Fruit fly (Drosophila melanogaster) whole organism, embryonic: ENCODE results near the gene CG31231.

Experiments
- Abd-B ChIP-seq: fragments of 200-800 bp; sonication (Bioruptor generic); optimal IDR thresholded peaks from 2 replicates; lab custom pipeline; 2018; ENCODE audit warnings: missing biosample characterization, mild to moderate bottlenecking, missing genetic modification characterization, moderate library complexity
- Bdp1 ChIP-seq: fragments of 200-800 bp; sonication (Bioruptor generic); optimal IDR thresholded peaks from 3 replicates; lab custom pipeline; 2016; ENCODE audit warnings: missing biosample characterization, missing genetic modification characterization
- Bteb2 ChIP-seq: fragments of 200-800 bp; sonication (Bioruptor generic); optimal IDR thresholded peaks from 2 replicates; lab custom pipeline; 2016; ENCODE audit warnings: missing biosample characterization, missing genetic modification characterization
- CG10209 ChIP-seq: fragments of 200-800 bp; sonication (Bioruptor generic); optimal IDR thresholded peaks from 3 replicates; lab custom pipeline; 2017; ENCODE audit warnings: missing biosample characterization, mild to moderate bottlenecking, missing genetic modification characterization, missing genetic modification reagents
- CG11504 ChIP-seq: fragments of 200-800 bp; sonication (Bioruptor generic); optimal IDR thresholded peaks from 3 replicates; lab custom pipeline; 2019; ENCODE audit warnings: missing biosample characterization, mild to moderate bottlenecking, missing genetic modification characterization, moderate library complexity
- CG13296 ChIP-seq: fragments of 200-800 bp; sonication (Bioruptor generic); optimal IDR thresholded peaks from 3 replicates; lab custom pipeline; 2018; ENCODE audit warnings: missing biosample characterization, mild to moderate bottlenecking, missing genetic modification characterization
- CG15696 ChIP-seq: fragments of 200-800 bp; sonication (Bioruptor generic); optimal IDR thresholded peaks from 2 replicates; lab custom pipeline; 2019; ENCODE audit warnings: missing biosample characterization, mild to moderate bottlenecking, missing genetic modification characterization, moderate library complexity
- CG16813 ChIP-seq: fragments of 200-800 bp; sonication (Bioruptor generic); IDR thresholded peaks from 3 replicates; pipeline ENCODE4 v1.3.6; 2022; ENCODE audit warnings: missing biosample characterization, missing genetic modification characterization; ENCODE audit not compliant: partially characterized antibody
- CG17385 ChIP-seq: fragments of 200-800 bp; sonication (Bioruptor generic); optimal IDR thresholded peaks from 3 replicates; lab custom pipeline; 2018; ENCODE audit warnings: missing biosample characterization, mild to moderate bottlenecking, missing genetic modification characterization
- CG17568 ChIP-seq: fragments of 200-800 bp; sonication (Bioruptor generic); optimal IDR thresholded peaks from 2 replicates; lab custom pipeline; 2018; ENCODE audit warnings: missing biosample characterization, mild to moderate bottlenecking, missing genetic modification characterization, moderate library complexity
- CG2120 ChIP-seq: fragments of 200-800 bp; sonication (Bioruptor generic); optimal IDR thresholded peaks from 3 replicates; lab custom pipeline; 2016; ENCODE audit warnings: missing biosample characterization, missing genetic modification characterization
- CG30403 ChIP-seq: fragments of 200-800 bp; sonication (Bioruptor generic); optimal IDR thresholded peaks from 3 replicates; lab custom pipeline; 2016; ENCODE audit warnings: missing biosample characterization, missing genetic modification characterization
- CG6689 ChIP-seq: fragments of 200-800 bp; sonication (Bioruptor generic); IDR thresholded peaks from 2 replicates; pipeline ENCODE4 v1.3.6; 2022; ENCODE audit warnings: missing biosample characterization, missing genetic modification characterization
- CG7372 ChIP-seq: fragments of 200-800 bp; sonication (Bioruptor generic); IDR thresholded peaks from 2 replicates; pipeline ENCODE4 v1.3.6; 2022; ENCODE audit warnings: missing biosample characterization, missing genetic modification characterization
- CG8765 ChIP-seq: fragments of 200-800 bp; sonication (Bioruptor generic); IDR thresholded peaks from 2 replicates; pipeline ENCODE4 v1.3.6; 2022; ENCODE audit warnings: missing biosample characterization, missing genetic modification characterization
- CG9817 ChIP-seq: fragments of 200-800 bp; sonication (Bioruptor generic); optimal IDR thresholded peaks from 2 replicates; lab custom pipeline; 2018; ENCODE audit warnings: missing biosample characterization, mild to moderate bottlenecking, missing genetic modification characterization, moderate library complexity
- CoRest ChIP-seq: fragments of 200-800 bp; sonication (Bioruptor generic); optimal IDR thresholded peaks from 3 replicates; lab custom pipeline; 2018; ENCODE audit warnings: missing biosample characterization, mild to moderate bottlenecking, missing genetic modification characterization, moderate library complexity
- D ChIP-seq, 2 experiments: fragments of 200-800 bp in 1 of 2; fragments of >200 bp in 1 of 2; sonication (Bioruptor generic) in 1 of 2; optimal IDR thresholded peaks; 2 replicates in 1 of 2; 3 replicates in 1 of 2; lab custom pipeline; 2017; ENCODE audit warnings: mild to moderate bottlenecking in 1 of 2, missing biosample characterization in 1 of 2, missing genetic modification characterization in 1 of 2, missing genetic modification reagents in 1 of 2
- Dref ChIP-seq: fragments of 200-800 bp; sonication (Bioruptor generic); IDR thresholded peaks from 2 replicates; pipeline ENCODE4 v1.3.6; 2022; ENCODE audit warnings: missing biosample characterization, missing genetic modification characterization
- Drgx ChIP-seq: fragments of 200-800 bp; sonication (Bioruptor generic); IDR thresholded peaks from 2 replicates; pipeline ENCODE4 v1.3.6; 2022; ENCODE audit warnings: missing biosample characterization, missing genetic modification characterization
- Ets65A ChIP-seq: fragments of 200-800 bp; sonication (Bioruptor generic); peaks from one replicate; lab custom pipeline; 2016; ENCODE audit warnings: missing biosample characterization, missing genetic modification characterization
- HmgD ChIP-seq: fragments of 200-800 bp; sonication (Bioruptor generic); optimal IDR thresholded peaks from 3 replicates; lab custom pipeline; 2016; ENCODE audit warnings: missing biosample characterization, missing genetic modification characterization
- Lpt ChIP-seq: fragments of >200 bp; optimal IDR thresholded peaks from 2 replicates; lab custom pipeline; 2018; ENCODE audit warnings: missing biosample characterization, missing genetic modification characterization
- Oli ChIP-seq: fragments of 200-800 bp; sonication (Bioruptor generic); optimal IDR thresholded peaks from 2 replicates; lab custom pipeline; 2018; ENCODE audit warnings: missing biosample characterization, mild to moderate bottlenecking, missing genetic modification characterization, moderate library complexity
- Pdp1 ChIP-seq, 2 experiments: fragments of 200-800 bp; sonication (Bioruptor generic); optimal IDR thresholded peaks; 3 replicates each; lab custom pipeline; 2016; ENCODE audit warnings: missing biosample characterization in 2 of 2, missing genetic modification characterization in 2 of 2, mild to moderate bottlenecking in 1 of 2, moderate library complexity in 1 of 2
- Sox102F ChIP-seq: fragments of 200-800 bp; sonication (Bioruptor generic); optimal IDR thresholded peaks from 2 replicates; lab custom pipeline; 2018; ENCODE audit warnings: missing biosample characterization, mild to moderate bottlenecking, missing genetic modification characterization, moderate library complexity
- ap ChIP-seq: fragments of 200-800 bp; sonication (Bioruptor generic); IDR thresholded peaks from 2 replicates; pipeline ENCODE4 v1.3.6; 2022; ENCODE audit warnings: missing biosample characterization, missing genetic modification characterization
- bigmax ChIP-seq: fragments of 200-800 bp; sonication (Bioruptor generic); optimal IDR thresholded peaks from 2 replicates; lab custom pipeline; 2018; ENCODE audit warnings: missing biosample characterization, mild to moderate bottlenecking, missing genetic modification characterization
- dmrt99B ChIP-seq: fragments of 200-800 bp; sonication (Bioruptor generic); optimal IDR thresholded peaks from 2 replicates; lab custom pipeline; 2018; ENCODE audit warnings: missing biosample characterization, mild to moderate bottlenecking, missing genetic modification characterization, moderate library complexity
- gem ChIP-seq: fragments of 200-800 bp; sonication (Bioruptor generic); optimal IDR thresholded peaks from 2 replicates; lab custom pipeline; 2019; ENCODE audit warnings: missing biosample characterization, mild to moderate bottlenecking, missing genetic modification characterization, moderate library complexity
- gsb-n ChIP-seq: fragments of 200-800 bp; sonication (Bioruptor generic); optimal IDR thresholded peaks from 3 replicates; lab custom pipeline; 2018; ENCODE audit warnings: missing biosample characterization, mild to moderate bottlenecking, missing genetic modification characterization
- lab ChIP-seq: fragments of 200-800 bp; sonication (Bioruptor generic); optimal IDR thresholded peaks from 3 replicates; lab custom pipeline; 2017; ENCODE audit warnings: missing biosample characterization, missing genetic modification characterization, mild to moderate bottlenecking, moderate library complexity, missing genetic modification reagents
- oc ChIP-seq: fragments of 200-800 bp; sonication (Bioruptor generic); optimal IDR thresholded peaks from 2 replicates; lab custom pipeline; 2018; ENCODE audit warnings: missing biosample characterization, mild to moderate bottlenecking, missing genetic modification characterization, moderate library complexity
- row ChIP-seq: fragments of 200-800 bp; sonication (Bioruptor generic); IDR thresholded peaks from 3 replicates; pipeline ENCODE4 v1.3.6; 2022; ENCODE audit warnings: missing biosample characterization, missing genetic modification characterization
- sens ChIP-seq: fragments of 200-800 bp; sonication (Bioruptor generic); peaks from one replicate; lab custom pipeline; 2016; ENCODE audit warnings: missing biosample characterization, missing genetic modification characterization
- slbo ChIP-seq: fragments of 200-800 bp; sonication (Bioruptor generic); IDR thresholded peaks from 2 replicates; pipeline ENCODE4 v1.3.6; 2022; ENCODE audit warnings: missing biosample characterization, missing genetic modification characterization
- sna ChIP-seq: fragments of 200-800 bp; sonication (Bioruptor generic); IDR thresholded peaks from 2 replicates; pipeline ENCODE4 v1.3.6; 2022; ENCODE audit warnings: missing biosample characterization, missing genetic modification characterization; ENCODE audit not compliant: partially characterized antibody
- tio ChIP-seq: fragments of 200-800 bp; sonication (Bioruptor generic); optimal IDR thresholded peaks from 2 replicates; lab custom pipeline; 2017; ENCODE audit warnings: missing biosample characterization, missing genetic modification characterization, inconsistent platforms
- vnd ChIP-seq: fragments of 200-800 bp; sonication (Bioruptor generic); IDR thresholded peaks from 3 replicates; pipeline ENCODE4 v1.3.6; 2022; ENCODE audit warnings: missing biosample characterization, missing genetic modification characterization; ENCODE audit not compliant: partially characterized antibody

CG31231 gene

DNA sequence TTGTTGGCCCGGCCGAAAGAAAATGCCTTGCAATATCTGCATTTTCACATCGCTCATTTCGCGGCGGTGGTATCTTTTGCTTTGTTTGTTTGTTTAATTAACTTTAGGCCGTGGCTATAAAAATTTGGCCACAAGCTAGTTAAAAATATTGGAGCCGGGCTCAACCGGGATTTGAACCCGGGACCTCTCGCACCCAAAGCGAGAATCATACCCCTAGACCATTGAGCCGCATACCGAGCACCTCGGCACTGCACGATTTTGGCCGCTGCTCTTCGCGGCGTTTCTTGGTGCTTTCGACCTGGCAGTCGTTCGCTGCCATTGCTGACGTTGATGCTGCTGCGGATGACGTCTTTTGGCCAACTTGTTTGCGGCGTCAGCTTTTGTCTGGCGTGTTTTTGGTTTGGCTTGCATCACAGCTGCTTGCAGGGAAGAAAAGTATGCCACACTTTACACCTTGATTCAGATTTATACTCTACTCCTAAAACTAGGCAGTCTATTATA is 36.8 kb upstream of the CG31231 start (continued):
- TF ChIP-seq CG15696 (tag; lab: Kevin White, UChicago) (no peak), Lpt (GFP tag; lab: Kevin White, UChicago) (no peak), Bteb2 (GFP tag; lab: Kevin White, UChicago) (no peak), Abd-B (GFP tag; lab: Kevin White, UChicago) (no peak), Dref (no peak), Bdp1 (peak; percentile 98), CG10209 (GFP tag; lab: Kevin White, UChicago) (no peak), sna (GFP tag; lab: Robert Waterston, UW) (peak; percentile 60; the same call in 1 of the 2 replicates)

DNA sequence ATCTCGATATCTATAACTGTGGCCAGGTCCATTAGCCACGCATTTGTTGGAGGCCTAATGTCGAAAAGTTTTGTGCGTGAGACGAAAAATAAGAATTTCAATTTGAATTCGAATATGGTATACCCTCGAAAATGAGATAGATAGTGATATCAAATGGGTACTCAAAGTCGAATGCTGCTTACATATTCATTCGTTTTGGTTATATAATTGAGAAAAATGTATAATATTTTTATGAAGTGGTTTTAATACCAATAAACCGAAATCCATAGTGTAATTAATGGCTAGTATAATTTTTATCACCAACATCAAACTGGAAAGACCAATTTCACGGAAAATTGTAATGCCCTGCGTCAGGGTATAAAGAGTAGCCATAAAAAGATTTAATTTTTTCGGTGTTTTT is 32.1 kb upstream of the CG31231 start:
- TF ChIP-seq lab (peak; percentile 6), CG17385 (GFP tag; lab: Kevin White, UChicago) (peak; percentile 1), Abd-B (GFP tag; lab: Kevin White, UChicago) (peak; percentile 58), CG17568 (GFP tag; lab: Kevin White, UChicago) (no peak), CG7372 (no peak), row (GFP tag; lab: Robert Waterston, UW) (peak; percentile 56), Ets65A (GFP tag; lab: Kevin White, UChicago) (no peak), sens (peak; percentile 61), CG11504 (peak; percentile 57), ap (GFP tag; lab: Robert Waterston, UW) (no peak), Pdp1 (GFP tag; optimal IDR thresholded peaks at IDR 0.05; lab: Kevin White, UChicago) (peak in 1 of 2 experiments; percentile 69), dmrt99B (tag; lab: Kevin White, UChicago) (peak; percentile 50), CG6689 (GFP tag; lab: Robert Waterston, UW) (0 out of 2 replicates have a peak, but pooled peaks have one; percentile 21), CG16813 (no peak), gem (tag; lab: Kevin White, UChicago) (peak; percentile 51), CoRest (tag; lab: Kevin White, UChicago) (peak; percentile 28), CG2120 (peak; percentile 6), bigmax (GFP tag; lab: Kevin White, UChicago) (no peak), Sox102F (GFP tag; lab: Kevin White, UChicago) (peak; percentile 45), D (optimal IDR thresholded peaks at IDR 0.05; lab: Kevin White, UChicago) (no peak), D (GFP tag; optimal IDR thresholded peaks at IDR 0.05; lab: Kevin White, UChicago) (no peak), Oli (tag; lab: Kevin White, UChicago) (peak; percentile 31), oc (tag; lab: Kevin White, UChicago) (peak; percentile 6), CG13296 (GFP tag; lab: Kevin White, UChicago) (no peak), slbo (GFP tag; lab: Robert Waterston, UW) (0 out of 2 replicates have a peak, but pooled peaks have one; percentile 8), gsb-n (peak; percentile 20), CG9817 (no peak), CG8765 (GFP tag; lab: Robert Waterston, UW) (no peak), HmgD (GFP tag; lab: Kevin White, UChicago) (no peak), Drgx (peak; percentile 53; the same call in 1 of the 2 replicates), CG30403 (GFP tag; lab: Kevin White, UChicago) (peak; percentile 1), tio (GFP tag; lab: Kevin White, UChicago) (peak; percentile 6), vnd (no peak)
